Worm (Caenorhabditis elegans): ENCODE measurements around the gene scav-4.

The scav-4 gene

ce11 chrX:12981393-12981792, at the start of gene scav-4:
Gene scav-4, plus strand, starts transcription at chrX:12981775.
- TF ChIP-seq fkh-10 (GFP tag; optimal IDR thresholded peaks at IDR 0.05) (no peak), elt-2 (tag; optimal IDR thresholded peaks at IDR 0.05) (peak; percentile 62)

- TF ChIP-seq snu-23 (GFP tag; optimal IDR thresholded peaks at IDR 0.05), result peak; percentile 41
- TF ChIP-seq blmp-1 (tag; optimal IDR thresholded peaks at IDR 0.05), result peak; percentile 34
- TF ChIP-seq lin-14 (GFP tag; optimal IDR thresholded peaks at IDR 0.05), result peak; percentile 57
- no peak for TF ChIP-seq ces-1 (GFP tag; optimal IDR thresholded peaks at IDR 0.05)
- TF ChIP-seq nhr-90 (tag; optimal IDR thresholded peaks at IDR 0.05; ENCODE audit: poor library complexity), result peak; percentile 30
- peak; percentile 82 for TF ChIP-seq nhr-85 (tag)
- TF ChIP-seq nhr-20 (tag; optimal IDR thresholded peaks at IDR 0.05), result peak; percentile 45
- TF ChIP-seq elt-3 (tag; optimal IDR thresholded peaks at IDR 0.05), result peak in 1 of 6 experiments; percentile 2
- peak in 1 of 2 experiments; percentile 18 for TF ChIP-seq lin-35 (GFP tag; optimal IDR thresholded peaks at IDR 0.05)
- no peak for TF ChIP-seq sox-4 (tag; optimal IDR thresholded peaks at IDR 0.05)
- TF ChIP-seq mdl-1 (tag; optimal IDR thresholded peaks at IDR 0.05), result no peak
- peak; percentile 29 for TF ChIP-seq nhr-71 (tag; optimal IDR thresholded peaks at IDR 0.05)
- no peak for TF ChIP-seq aly-2 (tag; optimal IDR thresholded peaks at IDR 0.05)
- TF ChIP-seq nhr-47 (tag; optimal IDR thresholded peaks at IDR 0.05), result peak; percentile 11
These were observed 46.8 kb upstream of the scav-4 start, which contains the start of gene gmap-1 for ce11 chrX:12934768-12935167. Gene gmap-1, minus strand, starts transcription at chrX:12934978.

- no peak for TF ChIP-seq elt-2 (tag; optimal IDR thresholded peaks at IDR 0.05)
- TF ChIP-seq ets-5 (GFP tag; IDR thresholded peaks at IDR 0.05), result no peak
- TF ChIP-seq alr-1 (tag; optimal IDR thresholded peaks at IDR 0.05; ENCODE audit: borderline replicate concordance), result no peak
- TF ChIP-seq hlh-17 (GFP tag; optimal IDR thresholded peaks at IDR 0.05; ENCODE audit: borderline replicate concordance), result no peak
- TF ChIP-seq lin-39 (tag; optimal IDR thresholded peaks at IDR 0.05), result peak; percentile 19
- TF ChIP-seq aha-1 (tag; optimal IDR thresholded peaks at IDR 0.05), result no peak
- no peak for TF ChIP-seq ztf-4 (tag; optimal IDR thresholded peaks at IDR 0.05)
- no peak for TF ChIP-seq tbx-2 (tag; optimal IDR thresholded peaks at IDR 0.05)
- no peak for TF ChIP-seq Y116A8C.19 (tag; optimal IDR thresholded peaks at IDR 0.05; ENCODE audit: borderline replicate concordance)
- TF ChIP-seq swsn-7 (tag; optimal IDR thresholded peaks at IDR 0.05), result no peak
- TF ChIP-seq lin-35 (GFP tag; optimal IDR thresholded peaks at IDR 0.05), result no peak
- TF ChIP-seq skn-1 (tag; optimal IDR thresholded peaks at IDR 0.05), result no peak
- TF ChIP-seq nhr-19 (GFP tag; conservative IDR thresholded peaks at IDR 0.05), result no peak
- no peak for TF ChIP-seq tlp-1 (tag; optimal IDR thresholded peaks at IDR 0.05)
- no peak for TF ChIP-seq sup-37 (GFP tag; optimal IDR thresholded peaks at IDR 0.05)
- peak; percentile 78 for TF ChIP-seq nhr-85 (tag)
- no peak for TF ChIP-seq mdl-1 (tag; optimal IDR thresholded peaks at IDR 0.05)
These were observed 45.9 kb upstream of the scav-4 start for ce11 chrX:12935694-12936093.

ce11 chrX:12937521-12937920, 44.1 kb upstream of the scav-4 start:
- TF ChIP-seq mdl-1 (tag; optimal IDR thresholded peaks at IDR 0.05), result no peak

ce11 chrX:12940811-12941210, 40.8 kb upstream of the scav-4 start, which contains the start of gene gmap-3:
Gene gmap-3, minus strand, starts transcription at chrX:12940958.
- TF ChIP-seq efl-1 (optimal IDR thresholded peaks at IDR 0.05) (no peak), efl-1 (GFP tag; optimal IDR thresholded peaks at IDR 0.05 in 1 of 2) (no peak), blmp-1 (tag; optimal IDR thresholded peaks at IDR 0.05) (peak; percentile 16)

ce11 chrX:12942296-12942695, 39.3 kb upstream of the scav-4 start:
- peak; percentile 20 for TF ChIP-seq lin-14 (GFP tag; optimal IDR thresholded peaks at IDR 0.05)
- TF ChIP-seq snu-23 (GFP tag; optimal IDR thresholded peaks at IDR 0.05), result peak; percentile 38
- TF ChIP-seq mab-9 (GFP tag; IDR thresholded peaks at IDR 0.05), result no peak
- peak; percentile 5 for TF ChIP-seq nhr-47 (tag; optimal IDR thresholded peaks at IDR 0.05)
- TF ChIP-seq mep-1 (tag; optimal IDR thresholded peaks at IDR 0.05), result peak; percentile 12
- TF ChIP-seq zag-1 (tag; optimal IDR thresholded peaks at IDR 0.05), result no peak
- no peak for TF ChIP-seq nhr-84 (tag; optimal IDR thresholded peaks at IDR 0.05)
- peak in 1 of 2 experiments; percentile 25 for TF ChIP-seq lin-35 (GFP tag; optimal IDR thresholded peaks at IDR 0.05)
- TF ChIP-seq nhr-71 (tag; optimal IDR thresholded peaks at IDR 0.05), result peak; percentile 17
- peak; percentile 31 for TF ChIP-seq nhr-19 (GFP tag; conservative IDR thresholded peaks at IDR 0.05)
- no peak for TF ChIP-seq lin-15B (tag; optimal IDR thresholded peaks at IDR 0.05)
- peak; percentile 17 for TF ChIP-seq nhr-20 (tag; optimal IDR thresholded peaks at IDR 0.05)
- TF ChIP-seq sup-37 (GFP tag; optimal IDR thresholded peaks at IDR 0.05), result no peak

Data from whole organism, L1 larva.